Worm (Caenorhabditis elegans) whole organism, L2 larva: ENCODE data around the gene R02F2.9.

ENCODE experiments used
- C34F6.9 ChIP-seq: fragments of 150-350 bp; optimal IDR thresholded peaks from 2 replicates; lab custom pipeline; 2014; ENCODE audit warnings: missing biosample characterization, missing genetic modification characterization
- R02D3.7 ChIP-seq: fragments of 150-350 bp; optimal IDR thresholded peaks from 2 replicates; lab custom pipeline; 2014; ENCODE audit warnings: missing biosample characterization, missing genetic modification characterization
- alr-1 ChIP-seq: fragments of 150-350 bp; optimal IDR thresholded peaks from 2 replicates; lab custom pipeline; 2014; ENCODE audit warnings: missing biosample characterization, missing genetic modification characterization
- ama-1 ChIP-seq: fragments of 150-350 bp; optimal IDR thresholded peaks from 2 replicates; lab custom pipeline; 2018; ENCODE audit warnings: inconsistent platforms
- fos-1 ChIP-seq: fragments of 150-350 bp; optimal IDR thresholded peaks from 2 replicates; lab custom pipeline; 2014; ENCODE audit warnings: missing biosample characterization, missing genetic modification characterization
- lsy-2 ChIP-seq, 2 experiments: fragments of 150-350 bp in 1 of 2; sonication (generic microtip) in 1 of 2; optimal IDR thresholded peaks; 2 replicates each; lab custom pipeline; 2014 to 2017; ENCODE audit warnings: missing biosample characterization in 2 of 2, missing genetic modification characterization in 2 of 2
- nhr-237 ChIP-seq: fragments of 150-350 bp; optimal IDR thresholded peaks from 2 replicates; lab custom pipeline; 2014; ENCODE audit warnings: missing biosample characterization, missing genetic modification characterization
- nhr-25 ChIP-seq: fragments of 150-350 bp; sonication (generic microtip); optimal IDR thresholded peaks from 3 replicates; lab custom pipeline; 2014; ENCODE audit warnings: missing biosample characterization, missing genetic modification characterization
- nhr-77 ChIP-seq: fragments of 150-350 bp; optimal IDR thresholded peaks from 2 replicates; lab custom pipeline; 2014; ENCODE audit warnings: missing biosample characterization, missing genetic modification characterization
- sem-4 ChIP-seq: fragments of 150-350 bp; optimal IDR thresholded peaks from 2 replicates; lab custom pipeline; 2014; ENCODE audit warnings: missing biosample characterization, missing genetic modification reagents, missing genetic modification characterization
- skn-1 ChIP-seq: sonication (generic microtip); optimal IDR thresholded peaks from 2 replicates; lab custom pipeline; 2017; ENCODE audit warnings: missing biosample characterization, missing genetic modification characterization
- unc-55 ChIP-seq: fragments of 150-350 bp; sonication (generic microtip); optimal IDR thresholded peaks from 3 replicates; lab custom pipeline; 2014; ENCODE audit warnings: missing biosample characterization, missing genetic modification reagents, missing genetic modification characterization

DNA sequence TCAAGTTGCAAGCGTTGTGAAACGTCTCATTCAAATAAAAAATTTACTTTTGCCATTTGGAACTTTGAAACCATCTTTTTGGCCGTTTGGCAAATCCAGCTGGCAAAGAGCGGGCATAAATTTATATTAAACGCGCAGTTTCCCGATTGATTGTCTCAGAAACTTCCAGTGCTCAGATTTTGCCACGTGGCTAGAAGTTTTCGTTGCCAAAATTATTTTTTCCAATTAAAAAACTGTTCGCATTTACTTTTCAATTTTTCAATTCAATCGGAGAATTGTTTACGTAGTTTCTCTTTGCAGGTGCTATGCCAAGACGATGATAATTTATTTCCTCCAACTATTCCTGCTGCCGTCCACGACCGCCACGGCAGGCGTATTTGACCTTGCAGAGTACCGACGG is 45.7 kb upstream of the R02F2.9 start, which contains the start of gene F48E8.4:
- TF ChIP-seq R02D3.7 (tag; lab: Kevin White, UChicago), result no peak
- TF ChIP-seq ama-1 (lab: Kevin White, UChicago), result no peak
- no peak for TF ChIP-seq sem-4 (tag; lab: Kevin White, UChicago)
- no peak for TF ChIP-seq skn-1 (tag; lab: Kevin White, UChicago)
- TF ChIP-seq lsy-2 (tag; optimal IDR thresholded peaks at IDR 0.05; lab: Kevin White, UChicago), result no peak
- no peak for TF ChIP-seq alr-1 (tag; lab: Kevin White, UChicago)
- no peak for TF ChIP-seq C34F6.9 (tag; lab: Kevin White, UChicago)
- peak; percentile 54 for TF ChIP-seq nhr-25 (tag; lab: Kevin White, UChicago)
- TF ChIP-seq nhr-237 (tag; lab: Kevin White, UChicago), result no peak
- TF ChIP-seq nhr-77 (tag; lab: Kevin White, UChicago), result no peak
- no peak for TF ChIP-seq unc-55 (GFP tag; lab: Kevin White, UChicago)
- TF ChIP-seq fos-1 (tag; lab: Kevin White, UChicago), result no peak
